Worm (Caenorhabditis elegans) whole organism, L4 larva: ENCODE measurements around the gene F40G9.6.

ENCODE experiments used
- ces-1 ChIP-seq: fragments of 150-350 bp; sonication (generic microtip); optimal IDR thresholded peaks from 4 replicates; lab custom pipeline; 2014; ENCODE audit warnings: missing biosample characterization, missing genetic modification reagents, missing genetic modification characterization
- nhr-28 ChIP-seq: fragments of 150-350 bp; optimal IDR thresholded peaks from 2 replicates; lab custom pipeline; 2014; ENCODE audit warnings: missing biosample characterization, missing genetic modification characterization
- snpc-4 ChIP-seq: fragments of 150-350 bp; optimal IDR thresholded peaks from 2 replicates; lab custom pipeline; 2014; ENCODE audit warnings: missing biosample characterization, missing genetic modification characterization

- TF ChIP-seq nhr-28 (no peak), snpc-4 (no peak), ces-1 (GFP tag; lab: Kevin White, UChicago) (no peak)
Observed at ce11 chrIII:173501-173900, 5.8 kb upstream of the F40G9.6 start, which contains the start of gene F40G9.19.
